Fruit fly (Drosophila melanogaster) whole organism, pupa: ENCODE measurements around the gene alpha-Est2.

ENCODE experiments used
- CG10348 ChIP-seq: fragments of 200-800 bp; sonication (Bioruptor generic); IDR thresholded peaks from 2 replicates; pipeline ENCODE4 v1.3.6; 2022; ENCODE audit warnings: missing biosample characterization, missing genetic modification characterization
- CG12605 ChIP-seq: fragments of 200-800 bp; sonication (Bioruptor generic); IDR thresholded peaks from 2 replicates; pipeline ENCODE4 v1.3.6; 2022; ENCODE audit warnings: missing biosample characterization, missing genetic modification characterization
- CG17806 ChIP-seq: fragments of 200-800 bp; sonication (Bioruptor generic); optimal IDR thresholded peaks from 2 replicates; lab custom pipeline; 2018; ENCODE audit warnings: missing biosample characterization, mild to moderate bottlenecking, missing genetic modification characterization, moderate library complexity
- CG34367 ChIP-seq: fragments of 200-800 bp; sonication (Bioruptor generic); optimal IDR thresholded peaks from 2 replicates; lab custom pipeline; 2018; ENCODE audit warnings: missing biosample characterization, mild to moderate bottlenecking, missing genetic modification characterization
- CG4496 ChIP-seq: fragments of 200-800 bp; sonication (Bioruptor generic); IDR thresholded peaks from 3 replicates; pipeline ENCODE4 v1.3.6; 2022; ENCODE audit warnings: missing biosample characterization, missing genetic modification characterization
- CG8301 ChIP-seq: fragments of 200-800 bp; sonication (Bioruptor generic); optimal IDR thresholded peaks from 2 replicates; lab custom pipeline; 2018; ENCODE audit warnings: missing biosample characterization, mild to moderate bottlenecking, missing genetic modification characterization
- CG9948 ChIP-seq: fragments of 200-800 bp; sonication (Bioruptor generic); optimal IDR thresholded peaks from 2 replicates; lab custom pipeline; 2018; ENCODE audit warnings: missing biosample characterization, mild to moderate bottlenecking, missing genetic modification characterization, moderate library complexity
- D1 ChIP-seq: fragments of 200-800 bp; sonication (Bioruptor generic); optimal IDR thresholded peaks from 2 replicates; lab custom pipeline; 2018; ENCODE audit warnings: missing biosample characterization, mild to moderate bottlenecking, missing genetic modification characterization, moderate library complexity
- Pif1B ChIP-seq: fragments of 200-800 bp; sonication (Bioruptor generic); optimal IDR thresholded peaks from 3 replicates; lab custom pipeline; 2016; ENCODE audit warnings: missing biosample characterization, missing genetic modification characterization
- gl ChIP-seq: fragments of 200-800 bp; sonication (Bioruptor generic); optimal IDR thresholded peaks from 2 replicates; lab custom pipeline; 2018; ENCODE audit warnings: missing biosample characterization, mild to moderate bottlenecking, missing genetic modification characterization
- rn ChIP-seq: fragments of 200-800 bp; sonication (Bioruptor generic); IDR thresholded peaks from 2 replicates; pipeline ENCODE4 v1.3.6; 2022; ENCODE audit warnings: missing biosample characterization, missing genetic modification characterization

DNA sequence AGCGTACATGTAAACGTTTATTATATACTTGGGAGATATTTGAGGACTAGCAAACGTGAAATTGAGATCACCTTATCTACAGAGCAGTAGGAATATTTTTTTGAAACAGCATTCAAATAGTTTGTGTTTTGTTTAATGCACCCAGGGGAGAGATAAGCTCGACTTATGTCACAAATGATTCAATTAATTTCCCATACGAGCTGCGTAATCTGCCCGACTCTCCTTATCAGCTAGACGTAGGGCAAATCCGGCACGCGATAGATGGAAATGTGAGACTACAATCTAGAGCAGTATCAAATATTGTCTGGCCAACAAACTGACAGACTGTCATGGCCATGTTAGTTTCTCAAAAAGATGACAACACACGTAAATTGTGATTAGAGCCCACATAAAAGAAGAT lies 42.1 kb upstream of the alpha-Est2 start:
- no peak for TF ChIP-seq CG12605 (GFP tag; lab: Robert Waterston, UW)
- TF ChIP-seq gl (tag; lab: Kevin White, UChicago) = no peak
- no peak for TF ChIP-seq Pif1B (GFP tag; lab: Kevin White, UChicago)
- no peak for TF ChIP-seq CG10348 (GFP tag; lab: Robert Waterston, UW)
- TF ChIP-seq CG9948 (tag; lab: Kevin White, UChicago) = no peak
- no peak for TF ChIP-seq D1
- no peak for TF ChIP-seq CG34367 (tag; lab: Kevin White, UChicago)
- TF ChIP-seq CG8301 (tag; lab: Kevin White, UChicago) = no peak
- no peak for TF ChIP-seq CG17806
- TF ChIP-seq CG4496 (GFP tag; lab: Robert Waterston, UW) = no peak
- no peak for TF ChIP-seq rn (GFP tag; lab: Robert Waterston, UW)
